Fruit fly (Drosophila melanogaster): ENCODE results near the gene CG4884.

The CG4884 gene

DNA sequence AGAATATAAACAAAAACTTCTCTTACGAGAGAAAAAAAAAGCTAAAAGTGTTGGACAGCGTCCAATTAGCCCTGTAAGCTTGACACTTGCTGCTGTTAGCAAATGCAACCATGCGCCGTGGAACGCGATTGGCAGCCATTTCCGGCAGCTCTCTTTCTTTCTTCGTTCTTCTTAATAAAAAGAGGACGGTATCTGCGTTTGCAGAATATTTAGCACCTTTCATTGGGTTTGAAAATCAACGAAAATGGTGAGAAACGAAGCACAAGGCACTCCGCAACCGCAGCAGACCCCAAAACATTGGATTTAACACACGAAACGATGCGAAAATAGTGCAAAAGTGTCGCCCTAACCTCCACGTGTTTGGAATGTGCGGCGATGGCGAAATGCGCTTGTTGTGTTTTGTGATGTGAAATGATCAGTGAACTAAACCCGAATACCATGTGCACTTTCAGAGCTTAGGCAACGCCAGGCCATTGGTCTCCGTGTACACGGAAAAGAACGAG is 36.3 kb downstream of the CG4884 start, which contains the start of gene RpL4 (continued):
- TF ChIP-seq CG4617 (GFP tag; optimal IDR thresholded peaks at IDR 0.05; ENCODE audit: borderline replicate concordance) (peak; percentile 52), Vsx1 (GFP tag; optimal IDR thresholded peaks at IDR 0.05) (peak; percentile 83), otp (GFP tag; IDR thresholded peaks at IDR 0.05) (peak; percentile 93), twi (tag; optimal IDR thresholded peaks at IDR 0.05) (peak; percentile 51), CG11560 (tag; IDR thresholded peaks at IDR 0.05) (no peak), gcm (GFP tag; optimal IDR thresholded peaks at IDR 0.05) (peak; percentile 65), pb (GFP tag; optimal IDR thresholded peaks at IDR 0.05) (peak; percentile 82), Eip74EF (GFP tag; optimal IDR thresholded peaks at IDR 0.05) (peak in 1 of 2 experiments; percentile 50), CG13296 (GFP tag; optimal IDR thresholded peaks at IDR 0.05) (peak; percentile 89), CG10462 (GFP tag; optimal IDR thresholded peaks at IDR 0.05) (peak; percentile 48), CG8924 (tag; optimal IDR thresholded peaks at IDR 0.05) (peak; percentile 42), Neu2 (GFP tag; optimal IDR thresholded peaks at IDR 0.05; ENCODE audit: borderline replicate concordance) (no peak), CG3281 (GFP tag; optimal IDR thresholded peaks at IDR 0.05) (peak; percentile 90), gce (GFP tag; IDR thresholded peaks at IDR 0.05) (peak; percentile 90), eyg (GFP tag; optimal IDR thresholded peaks at IDR 0.05) (peak; percentile 73), D (optimal IDR thresholded peaks at IDR 0.05) (no peak), D (GFP tag; optimal IDR thresholded peaks at IDR 0.05) (peak; percentile 77), pan (optimal IDR thresholded peaks at IDR 0.05) (no peak), pan (GFP tag; optimal IDR thresholded peaks at IDR 0.05 in 1 of 2, IDR thresholded peaks at IDR 0.05 in 1 of 2) (peak in 1 of 2 experiments; percentile 79), Antp (GFP tag; optimal IDR thresholded peaks at IDR 0.05) (peak; percentile 53), Sox102F (GFP tag; optimal IDR thresholded peaks at IDR 0.05) (peak; percentile 47), Hr39 (optimal IDR thresholded peaks at IDR 0.05) (no peak), zfh1 (GFP tag; IDR thresholded peaks at IDR 0.05) (peak; percentile 91), Sry-δ (GFP tag; optimal IDR thresholded peaks at IDR 0.05) (peak; percentile 19), HLHmδ (GFP tag; optimal IDR thresholded peaks at IDR 0.05) (peak; percentile 99), gsb (GFP tag; IDR thresholded peaks at IDR 0.05) (peak; percentile 51; the same call in 1 of the 2 replicates), CG10979 (tag; optimal IDR thresholded peaks at IDR 0.05) (peak; percentile 57), Sry-β (GFP tag; optimal IDR thresholded peaks at IDR 0.05) (peak; percentile 88), Optix (GFP tag; IDR thresholded peaks at IDR 0.05) (no peak), cad (GFP tag; optimal IDR thresholded peaks at IDR 0.05) (no peak), al (GFP tag; IDR thresholded peaks at IDR 0.05) (peak; percentile 61), cg (GFP tag; optimal IDR thresholded peaks at IDR 0.05) (no peak), Hmr (GFP tag; optimal IDR thresholded peaks at IDR 0.05) (peak; percentile 94), pnt (GFP tag; optimal IDR thresholded peaks at IDR 0.05) (peak; percentile 24), Max (GFP tag; optimal IDR thresholded peaks at IDR 0.05) (peak; percentile 75), CG5953 (GFP tag; IDR thresholded peaks at IDR 0.05) (peak; percentile 88), sob (GFP tag; IDR thresholded peaks at IDR 0.05) (peak; percentile 81), zfh2 (GFP tag; optimal IDR thresholded peaks at IDR 0.05) (peak; percentile 44), CG6854 (GFP tag; optimal IDR thresholded peaks at IDR 0.05) (peak; percentile 83), Side (GFP tag; optimal IDR thresholded peaks at IDR 0.05) (peak; percentile 79), schlank (tag; optimal IDR thresholded peaks at IDR 0.05) (peak; percentile 88), CG3847 (GFP tag; IDR thresholded peaks at IDR 0.05) (peak; percentile 80), Taf1 (GFP tag; IDR thresholded peaks at IDR 0.05) (0 out of 2 replicates have a peak, but pooled peaks have one; percentile 26), tgo (GFP tag; IDR thresholded peaks at IDR 0.05) (peak; percentile 67), CG10209 (GFP tag; optimal IDR thresholded peaks at IDR 0.05) (peak; percentile 91), Ets97D (GFP tag; optimal IDR thresholded peaks at IDR 0.05) (peak; percentile 99), fd3F (GFP tag; optimal IDR thresholded peaks at IDR 0.05) (peak; percentile 81), CG31365 (tag; optimal IDR thresholded peaks at IDR 0.05) (peak; percentile 69), onecut (GFP tag; IDR thresholded peaks at IDR 0.05) (peak; percentile 91), NC2α (GFP tag; optimal IDR thresholded peaks at IDR 0.05) (peak; percentile 74), CG10274 (GFP tag; optimal IDR thresholded peaks at IDR 0.05) (peak; percentile 81)
